Worm (Caenorhabditis elegans) whole organism, mixed stage, embryonic: ENCODE results near the gene F10E9.4.

Experiments used
- blmp-1 ChIP-seq: fragments of 150-350 bp; optimal IDR thresholded peaks from 2 replicates; lab custom pipeline; 2014; ENCODE audit warnings: missing biosample characterization, missing genetic modification characterization
- elt-1 ChIP-seq: sonication (generic microtip); optimal IDR thresholded peaks from 2 replicates; lab custom pipeline; 2017; ENCODE audit warnings: missing genetic modification characterization, mild to moderate bottlenecking, missing compliant biosample characterization, antibody characterized with exemption, moderate library complexity, borderline replicate concordance; ENCODE audit not compliant: insufficient read depth
- elt-3 ChIP-seq: fragments of 150-350 bp; optimal IDR thresholded peaks from 2 replicates; lab custom pipeline; 2014; ENCODE audit warnings: missing biosample characterization, missing genetic modification characterization
- ham-2 ChIP-seq: fragments of 200-800 bp; sonication (Bioruptor generic); optimal IDR thresholded peaks from 2 replicates; lab custom pipeline; 2018; ENCODE audit warnings: mild to moderate bottlenecking, missing genetic modification characterization, missing compliant biosample characterization
- lin-13 ChIP-seq: fragments of 150-350 bp; optimal IDR thresholded peaks from 2 replicates; lab custom pipeline; 2014; ENCODE audit warnings: missing biosample characterization, missing genetic modification characterization
- mep-1 ChIP-seq: fragments of 150-350 bp; optimal IDR thresholded peaks from 2 replicates; lab custom pipeline; 2017; ENCODE audit warnings: missing biosample characterization, missing genetic modification reagents, missing genetic modification characterization, inconsistent platforms
- pha-4 ChIP-seq: fragments of 150-350 bp; optimal IDR thresholded peaks from 2 replicates; lab custom pipeline; 2018; ENCODE audit warnings: missing biosample characterization, missing genetic modification reagents, missing genetic modification characterization
- snpc-4 ChIP-seq: fragments of 150-350 bp; optimal IDR thresholded peaks from 2 replicates; lab custom pipeline; 2014; ENCODE audit warnings: missing biosample characterization, missing genetic modification characterization
- sptf-1 ChIP-seq: sonication (generic microtip); optimal IDR thresholded peaks from 2 replicates; lab custom pipeline; 2017; ENCODE audit warnings: mild to moderate bottlenecking, missing genetic modification characterization, moderate library complexity, missing compliant biosample characterization
- unc-62 ChIP-seq: fragments of 150-350 bp; optimal IDR thresholded peaks from 2 replicates; lab custom pipeline; 2014; ENCODE audit warnings: missing biosample characterization, missing genetic modification reagents, missing genetic modification characterization
- zip-8 ChIP-seq: fragments of 150-350 bp; optimal IDR thresholded peaks from 2 replicates; lab custom pipeline; 2014; ENCODE audit warnings: missing biosample characterization, missing genetic modification characterization
- ztf-11 ChIP-seq: fragments of 150-350 bp; optimal IDR thresholded peaks from 2 replicates; lab custom pipeline; 2014; ENCODE audit warnings: missing biosample characterization, missing genetic modification characterization

- TF ChIP-seq pha-4 (no peak), unc-62 (GFP tag; lab: Kevin White, UChicago) (no peak), elt-3 (tag; lab: Kevin White, UChicago) (no peak), snpc-4 (no peak), lin-13 (tag; lab: Kevin White, UChicago) (no peak), ham-2 (no peak), mep-1 (tag; lab: Kevin White, UChicago) (no peak), blmp-1 (tag; lab: Kevin White, UChicago) (no peak), sptf-1 (tag; lab: Kevin White, UChicago) (no peak), elt-1 (tag; lab: Kevin White, UChicago) (no peak), ztf-11 (tag; lab: Kevin White, UChicago) (no peak), zip-8 (tag; lab: Kevin White, UChicago) (no peak)
Observed at ce11 chrIII:8355462-8355815, 47.1 kb downstream of the F10E9.4 start.
